Fruit fly (Drosophila melanogaster) whole organism, embryonic: Measurements from ENCODE around the gene CG32163.
A peak's percentile ranks its signal among the peaks of the same experiment; 100 is the strongest.

Source experiments
- CG10321 ChIP-seq: fragments of 200-800 bp; sonication (Bioruptor generic); IDR thresholded peaks from 2 replicates; pipeline ENCODE4 v1.3.6; 2022; ENCODE audit warnings: missing biosample characterization, missing genetic modification characterization
- CG10959 ChIP-seq: fragments of 200-800 bp; sonication (Bioruptor generic); IDR thresholded peaks from 2 replicates; pipeline ENCODE4 v1.3.6; 2022; ENCODE audit warnings: missing biosample characterization, missing genetic modification characterization
- CG11398 ChIP-seq: fragments of 200-800 bp; sonication (Bioruptor generic); optimal IDR thresholded peaks from 2 replicates; lab custom pipeline; 2016; ENCODE audit warnings: missing biosample characterization, missing genetic modification characterization
- CG11504 ChIP-seq: fragments of 200-800 bp; sonication (Bioruptor generic); optimal IDR thresholded peaks from 3 replicates; lab custom pipeline; 2019; ENCODE audit warnings: missing biosample characterization, mild to moderate bottlenecking, missing genetic modification characterization, moderate library complexity
- CG13287 ChIP-seq: fragments of 200-800 bp; sonication (Bioruptor generic); IDR thresholded peaks from 2 replicates; pipeline ENCODE4 v1.3.6; 2022; ENCODE audit warnings: missing biosample characterization, missing genetic modification characterization; ENCODE audit not compliant: partially characterized antibody
- CG13775 ChIP-seq: fragments of 200-800 bp; sonication (Bioruptor generic); optimal IDR thresholded peaks from 3 replicates; lab custom pipeline; 2017; ENCODE audit warnings: missing biosample characterization, mild to moderate bottlenecking, missing genetic modification characterization
- CG14050 ChIP-seq: fragments of 200-800 bp; sonication (Bioruptor generic); IDR thresholded peaks from 3 replicates; pipeline ENCODE4 v1.3.6; 2022; ENCODE audit warnings: missing biosample characterization, missing genetic modification characterization
- CG15011 ChIP-seq: fragments of 200-800 bp; sonication (Bioruptor generic); optimal IDR thresholded peaks from 3 replicates; lab custom pipeline; 2018; ENCODE audit warnings: missing biosample characterization, mild to moderate bottlenecking, missing genetic modification characterization
- CG15479 ChIP-seq: fragments of 200-800 bp; sonication (Bioruptor generic); optimal IDR thresholded peaks from 3 replicates; lab custom pipeline; 2019; ENCODE audit warnings: missing biosample characterization, mild to moderate bottlenecking, missing genetic modification characterization, moderate library complexity
- CG15514 ChIP-seq: fragments of 200-800 bp; sonication (Bioruptor generic); optimal IDR thresholded peaks from 3 replicates; lab custom pipeline; 2017; ENCODE audit warnings: missing biosample characterization, missing genetic modification characterization, mild to moderate bottlenecking, moderate library complexity, missing genetic modification reagents
- CG1603 ChIP-seq: fragments of 200-800 bp; sonication (Bioruptor generic); optimal IDR thresholded peaks from 2 replicates; lab custom pipeline; 2019; ENCODE audit warnings: missing biosample characterization, mild to moderate bottlenecking, missing genetic modification characterization, moderate library complexity
- CG16813 ChIP-seq: fragments of 200-800 bp; sonication (Bioruptor generic); IDR thresholded peaks from 3 replicates; pipeline ENCODE4 v1.3.6; 2022; ENCODE audit warnings: missing biosample characterization, missing genetic modification characterization; ENCODE audit not compliant: partially characterized antibody
- CG18599 ChIP-seq: fragments of 200-800 bp; sonication (Bioruptor generic); optimal IDR thresholded peaks from 3 replicates; lab custom pipeline; 2017; ENCODE audit warnings: missing biosample characterization, missing genetic modification characterization, mild to moderate bottlenecking, moderate library complexity, missing genetic modification reagents
- CG2120 ChIP-seq: fragments of 200-800 bp; sonication (Bioruptor generic); optimal IDR thresholded peaks from 3 replicates; lab custom pipeline; 2016; ENCODE audit warnings: missing biosample characterization, missing genetic modification characterization
- CG2202 ChIP-seq: fragments of 200-800 bp; sonication (Bioruptor generic); optimal IDR thresholded peaks from 2 replicates; lab custom pipeline; 2018; ENCODE audit warnings: missing biosample characterization, mild to moderate bottlenecking, missing genetic modification characterization
- CG3838 ChIP-seq: fragments of 200-800 bp; sonication (Bioruptor generic); optimal IDR thresholded peaks from 3 replicates; lab custom pipeline; 2016; ENCODE audit warnings: missing biosample characterization, missing genetic modification characterization
- CG7786 ChIP-seq: fragments of 200-800 bp; sonication (Bioruptor generic); optimal IDR thresholded peaks from 2 replicates; lab custom pipeline; 2016; ENCODE audit warnings: missing biosample characterization, missing genetic modification characterization
- CG7963 ChIP-seq: fragments of 200-800 bp; sonication (Bioruptor generic); IDR thresholded peaks from 3 replicates; pipeline ENCODE4 v1.3.6; 2022; ENCODE audit warnings: missing biosample characterization, missing genetic modification characterization; ENCODE audit not compliant: partially characterized antibody
- CG8359 ChIP-seq: fragments of 200-800 bp; sonication (Bioruptor generic); optimal IDR thresholded peaks from 2 replicates; lab custom pipeline; 2017; ENCODE audit warnings: missing biosample characterization, mild to moderate bottlenecking, missing genetic modification characterization, borderline replicate concordance
- CG8944 ChIP-seq: fragments of 200-800 bp; sonication (Bioruptor generic); optimal IDR thresholded peaks from 3 replicates; lab custom pipeline; 2016; ENCODE audit warnings: missing biosample characterization, missing genetic modification characterization
- Dad ChIP-seq: fragments of 200-800 bp; sonication (Bioruptor generic); optimal IDR thresholded peaks from 3 replicates; lab custom pipeline; 2016; ENCODE audit warnings: missing biosample characterization, missing genetic modification characterization
- Dek ChIP-seq: fragments of 200-800 bp; sonication (Bioruptor generic); optimal IDR thresholded peaks from 3 replicates; lab custom pipeline; 2019; ENCODE audit warnings: missing biosample characterization, mild to moderate bottlenecking, missing genetic modification characterization, moderate library complexity
- Doc2 ChIP-seq: fragments of 200-800 bp; sonication (Bioruptor generic); IDR thresholded peaks from 2 replicates; pipeline ENCODE4 v1.3.6; 2022; ENCODE audit warnings: missing biosample characterization, missing genetic modification characterization
- Drgx ChIP-seq: fragments of 200-800 bp; sonication (Bioruptor generic); IDR thresholded peaks from 2 replicates; pipeline ENCODE4 v1.3.6; 2022; ENCODE audit warnings: missing biosample characterization, missing genetic modification characterization
- E2f1 ChIP-seq: fragments of 200-800 bp; sonication (Bioruptor generic); IDR thresholded peaks from 2 replicates; pipeline ENCODE4 v1.3.6; 2022; ENCODE audit warnings: missing biosample characterization, missing genetic modification characterization
- Ets97D ChIP-seq: fragments of 200-800 bp; sonication (Bioruptor generic); optimal IDR thresholded peaks from 3 replicates; lab custom pipeline; 2016; ENCODE audit warnings: missing biosample characterization, missing genetic modification characterization
- Fer1 ChIP-seq: fragments of 200-800 bp; sonication (Bioruptor generic); optimal IDR thresholded peaks from 2 replicates; lab custom pipeline; 2017; ENCODE audit warnings: missing biosample characterization, mild to moderate bottlenecking, missing genetic modification characterization
- Hr3 ChIP-seq: fragments of 200-800 bp; sonication (Bioruptor generic); optimal IDR thresholded peaks from 3 replicates; lab custom pipeline; 2016; ENCODE audit warnings: missing biosample characterization, missing genetic modification characterization
- Lhr ChIP-seq: fragments of 200-800 bp; sonication (Bioruptor generic); optimal IDR thresholded peaks from 3 replicates; lab custom pipeline; 2017; ENCODE audit warnings: mild to moderate bottlenecking, missing biosample characterization, missing genetic modification reagents, missing genetic modification characterization
- Lim3 ChIP-seq: fragments of 200-800 bp; sonication (Bioruptor generic); IDR thresholded peaks from 2 replicates; pipeline ENCODE4 v1.3.6; 2022; ENCODE audit warnings: missing biosample characterization, missing genetic modification characterization
- Oaz ChIP-seq: fragments of 200-800 bp; sonication (Bioruptor generic); IDR thresholded peaks from 2 replicates; pipeline ENCODE4 v1.3.6; 2022; ENCODE audit warnings: missing biosample characterization, missing genetic modification characterization
- Pdp1 ChIP-seq, 2 experiments: fragments of 200-800 bp; sonication (Bioruptor generic); optimal IDR thresholded peaks; 3 replicates each; lab custom pipeline; 2016; ENCODE audit warnings: missing biosample characterization in 2 of 2, missing genetic modification characterization in 2 of 2, mild to moderate bottlenecking in 1 of 2, moderate library complexity in 1 of 2
- Sin3A ChIP-seq: fragments of >200 bp; optimal IDR thresholded peaks from 2 replicates; lab custom pipeline; 2018
- Sry-β ChIP-seq: fragments of 200-800 bp; sonication (Bioruptor generic); optimal IDR thresholded peaks from 2 replicates; lab custom pipeline; 2018; ENCODE audit warnings: missing biosample characterization, mild to moderate bottlenecking, missing genetic modification characterization, moderate library complexity
- bbx ChIP-seq: fragments of 200-800 bp; sonication (Bioruptor generic); IDR thresholded peaks from 2 replicates; pipeline ENCODE4 v1.3.6; 2022; ENCODE audit warnings: missing biosample characterization, missing genetic modification characterization; ENCODE audit not compliant: partially characterized antibody
- cad ChIP-seq: fragments of >200 bp; optimal IDR thresholded peaks from 2 replicates; lab custom pipeline; 2017; ENCODE audit warnings: missing biosample characterization, missing genetic modification characterization
- cg ChIP-seq: fragments of 200-800 bp; sonication (Bioruptor generic); optimal IDR thresholded peaks from 3 replicates; lab custom pipeline; 2019; ENCODE audit warnings: missing biosample characterization, mild to moderate bottlenecking, missing genetic modification characterization, moderate library complexity
- chn ChIP-seq: fragments of 200-800 bp; sonication (Bioruptor generic); optimal IDR thresholded peaks from 2 replicates; lab custom pipeline; 2016; ENCODE audit warnings: missing biosample characterization, missing genetic modification characterization
- dati ChIP-seq: fragments of 200-800 bp; sonication (Bioruptor generic); IDR thresholded peaks from 2 replicates; pipeline ENCODE4 v1.3.6; 2022; ENCODE audit warnings: missing biosample characterization, missing genetic modification characterization
- fu2 ChIP-seq: fragments of 200-800 bp; sonication (Bioruptor generic); optimal IDR thresholded peaks from 2 replicates; lab custom pipeline; 2016; ENCODE audit warnings: missing biosample characterization, missing genetic modification characterization
- lmd ChIP-seq: fragments of 200-800 bp; sonication (Bioruptor generic); IDR thresholded peaks from 2 replicates; pipeline ENCODE4 v1.3.6; 2022; ENCODE audit warnings: missing biosample characterization, missing genetic modification characterization
- luna ChIP-seq: fragments of 200-800 bp; sonication (Bioruptor generic); optimal IDR thresholded peaks from 2 replicates; lab custom pipeline; 2016; ENCODE audit warnings: missing biosample characterization, missing genetic modification characterization
- mld ChIP-seq: fragments of 200-800 bp; sonication (Bioruptor generic); IDR thresholded peaks from 3 replicates; pipeline ENCODE4 v1.3.6; 2022; ENCODE audit warnings: missing biosample characterization, missing genetic modification characterization; ENCODE audit not compliant: partially characterized antibody
- pita ChIP-seq: fragments of 200-800 bp; sonication (Bioruptor generic); optimal IDR thresholded peaks from 2 replicates; lab custom pipeline; 2017; ENCODE audit warnings: missing biosample characterization, mild to moderate bottlenecking, missing genetic modification characterization
- prd ChIP-seq, 3 experiments: fragments of >200 bp in 2 of 3; fragments of 200-800 bp in 1 of 3; sonication (Bioruptor generic) in 1 of 3; optimal IDR thresholded peaks in 2 of 3; IDR thresholded peaks in 1 of 3; 2 replicates in 2 of 3; 3 replicates in 1 of 3; pipeline versions ENCODE4 v1.3.6 to Lab custom; 2017 to 2022; ENCODE audit warnings: missing biosample characterization in 1 of 3, missing genetic modification characterization in 1 of 3
- pum ChIP-seq: fragments of 200-800 bp; sonication (Bioruptor generic); optimal IDR thresholded peaks from 2 replicates; lab custom pipeline; 2016; ENCODE audit warnings: missing biosample characterization, missing genetic modification characterization
- repo ChIP-seq: fragments of 200-800 bp; sonication (Bioruptor generic); optimal IDR thresholded peaks from 2 replicates; lab custom pipeline; 2016; ENCODE audit warnings: missing biosample characterization, missing genetic modification characterization
- sens ChIP-seq: fragments of 200-800 bp; sonication (Bioruptor generic); peaks from one replicate; lab custom pipeline; 2016; ENCODE audit warnings: missing biosample characterization, missing genetic modification characterization
- tio ChIP-seq: fragments of 200-800 bp; sonication (Bioruptor generic); optimal IDR thresholded peaks from 2 replicates; lab custom pipeline; 2017; ENCODE audit warnings: missing biosample characterization, missing genetic modification characterization, inconsistent platforms
- twi ChIP-seq: fragments of 200-800 bp; optimal IDR thresholded peaks from 2 replicates; lab custom pipeline; 2019; ENCODE audit warnings: missing biosample characterization, mild to moderate bottlenecking, missing genetic modification characterization, moderate library complexity

Gene CG32163

dm6 chr3L:16612152-16612551, 25.2 kb downstream of the CG32163 start, which contains the start of gene CG4101 (continued):
- TF ChIP-seq Lim3 (GFP tag; lab: Robert Waterston, UW) (peak; percentile 52; the same call in 1 of the 2 replicates), CG10321 (0 out of 2 replicates have a peak, but pooled peaks have one; percentile 38), CG11504 (tag; lab: Kevin White, UChicago) (peak; percentile 80), bbx (GFP tag; lab: Robert Waterston, UW) (peak; percentile 66; the same call in 1 of the 2 replicates), sens (peak; percentile 98), luna (GFP tag; lab: Kevin White, UChicago) (peak; percentile 77), CG2202 (tag; lab: Kevin White, UChicago) (peak; percentile 52), CG15011 (GFP tag; lab: Kevin White, UChicago) (peak; percentile 54), CG3838 (GFP tag; lab: Kevin White, UChicago) (peak; percentile 88), Drgx (GFP tag; lab: Robert Waterston, UW) (peak; percentile 51; the same call in 1 of the 2 replicates), Sry-β (GFP tag; lab: Kevin White, UChicago) (no peak), CG1603 (tag; lab: Kevin White, UChicago) (peak; percentile 71), CG10959 (GFP tag; lab: Robert Waterston, UW) (peak; percentile 44), CG7786 (GFP tag; lab: Kevin White, UChicago) (peak; percentile 76), CG8359 (GFP tag; lab: Kevin White, UChicago) (no peak), Oaz (GFP tag; lab: Robert Waterston, UW) (no peak), CG7963 (GFP tag; lab: Robert Waterston, UW) (no peak), chn (GFP tag; lab: Kevin White, UChicago) (peak; percentile 82), prd (optimal IDR thresholded peaks at IDR 0.05; lab: Kevin White, UChicago) (no peak), prd (GFP tag; IDR thresholded peaks at IDR 0.05; lab: Robert Waterston, UW) (peak; percentile 85), Fer1 (GFP tag; lab: Kevin White, UChicago) (peak; percentile 80), pum (GFP tag; lab: Kevin White, UChicago) (peak; percentile 65), cad (GFP tag; lab: Kevin White, UChicago) (no peak), CG18599 (GFP tag; lab: Kevin White, UChicago) (peak; percentile 80), CG8944 (GFP tag; lab: Kevin White, UChicago) (peak; percentile 64), fu2 (GFP tag; lab: Kevin White, UChicago) (peak; percentile 78), cg (no peak), CG15479 (GFP tag; lab: Kevin White, UChicago) (no peak), CG13287 (GFP tag; lab: Robert Waterston, UW) (peak; percentile 92), pita (GFP tag; lab: Kevin White, UChicago) (no peak), Doc2 (GFP tag; lab: Robert Waterston, UW) (no peak), CG13775 (GFP tag; lab: Kevin White, UChicago) (peak; percentile 77), tio (GFP tag; lab: Kevin White, UChicago) (no peak), Dad (GFP tag; lab: Kevin White, UChicago) (peak; percentile 41), repo (GFP tag; lab: Kevin White, UChicago) (peak; percentile 30), lmd (GFP tag; lab: Robert Waterston, UW) (peak; percentile 75), twi (tag; lab: Kevin White, UChicago) (peak; percentile 67), Sin3A (lab: Kevin White, UChicago) (peak; percentile 43), CG11398 (GFP tag; lab: Kevin White, UChicago) (peak; percentile 5), Lhr (peak; percentile 61), Hr3 (peak; percentile 83), CG15514 (GFP tag; lab: Kevin White, UChicago) (peak; percentile 85), Ets97D (GFP tag; lab: Kevin White, UChicago) (peak; percentile 79), dati (GFP tag; lab: Robert Waterston, UW) (no peak), Pdp1 (GFP tag; optimal IDR thresholded peaks at IDR 0.05; lab: Kevin White, UChicago) (peak; percentile 83 to 87), Dek (tag; lab: Kevin White, UChicago) (peak; percentile 77), CG2120 (GFP tag; lab: Kevin White, UChicago) (peak; percentile 92), CG16813 (GFP tag; lab: Robert Waterston, UW) (peak; percentile 75), mld (GFP tag; lab: Robert Waterston, UW) (no peak), E2f1 (GFP tag; lab: Robert Waterston, UW) (peak; percentile 67), CG14050 (GFP tag; lab: Robert Waterston, UW) (peak; percentile 71)
